Fruit fly (Drosophila melanogaster) S2 (cell line): Measurements from ENCODE around the gene Rpp20.

ENCODE experiments used
- CG8478 ChIP-seq: fragments of >200 bp; optimal IDR thresholded peaks from 2 replicates; lab custom pipeline; 2018
- CTCF ChIP-seq, 2 experiments: fragments of >200 bp; optimal IDR thresholded peaks; 2 replicates each; lab custom pipeline; 2018

- TF ChIP-seq CG8478 (lab: Kevin White, UChicago): no peak
- no peak for TF ChIP-seq CTCF (optimal IDR thresholded peaks at IDR 0.05; lab: Kevin White, UChicago)
Observed at dm6 chrX:19717041-19717440, 27.2 kb upstream of the Rpp20 start.
